Fruit fly (Drosophila melanogaster): ENCODE results near the gene CAH5.

The CAH5 gene

dm6 chr3R:31231134-31231533 lies 31.3 kb upstream of the CAH5 start:
- TF ChIP-seq CG8478 (optimal IDR thresholded peaks at IDR 0.05): no peak
- peak in 1 of 2 experiments; percentile 9 for TF ChIP-seq CTCF (optimal IDR thresholded peaks at IDR 0.05)

- no peak for TF ChIP-seq CG8478 (optimal IDR thresholded peaks at IDR 0.05)
These were observed 30.2 kb upstream of the CAH5 start, which contains the start of gene CG15563 for dm6 chr3R:31232236-31232635. CG15563 (minus strand) TSS chr3R:31232336.

- TF ChIP-seq CTCF (optimal IDR thresholded peaks at IDR 0.05) (no peak), CG8478 (optimal IDR thresholded peaks at IDR 0.05) (no peak)
These were observed 27.1 kb upstream of the CAH5 start, which contains the start of gene CG15564 for dm6 chr3R:31235262-31235661. CG15564 (minus strand) TSS chr3R:31235362.

dm6 chr3R:31240023-31240422 lies 22.4 kb upstream of the CAH5 start:
- no peak for TF ChIP-seq CG8478 (optimal IDR thresholded peaks at IDR 0.05)
- no peak for TF ChIP-seq CTCF (optimal IDR thresholded peaks at IDR 0.05)

- TF ChIP-seq CG8478 (optimal IDR thresholded peaks at IDR 0.05) (no peak), CTCF (optimal IDR thresholded peaks at IDR 0.05) (no peak)
These were observed 21.3 kb upstream of the CAH5 start for dm6 chr3R:31241109-31241508.

- TF ChIP-seq CG8478 (optimal IDR thresholded peaks at IDR 0.05) (no peak), CTCF (optimal IDR thresholded peaks at IDR 0.05) (no peak)
These were observed 19.2 kb upstream of the CAH5 start for dm6 chr3R:31243079-31243668.

dm6 chr3R:31245785-31246184 lies 16.6 kb upstream of the CAH5 start:
- TF ChIP-seq CTCF (optimal IDR thresholded peaks at IDR 0.05): no peak
- TF ChIP-seq CG8478 (optimal IDR thresholded peaks at IDR 0.05): no peak

dm6 chr3R:31247281-31247995 lies 15.0 kb upstream of the CAH5 start:
- TF ChIP-seq CTCF (optimal IDR thresholded peaks at IDR 0.05) (no peak), CG8478 (optimal IDR thresholded peaks at IDR 0.05) (no peak)

dm6 chr3R:31248245-31248644 lies 14.2 kb upstream of the CAH5 start:
- TF ChIP-seq CTCF (optimal IDR thresholded peaks at IDR 0.05) (no peak), CG8478 (optimal IDR thresholded peaks at IDR 0.05) (no peak)

dm6 chr3R:31250426-31251034 lies 11.9 kb upstream of the CAH5 start:
- TF ChIP-seq CG8478 (optimal IDR thresholded peaks at IDR 0.05) (no peak), CTCF (optimal IDR thresholded peaks at IDR 0.05) (no peak)

- TF ChIP-seq CTCF (optimal IDR thresholded peaks at IDR 0.05): no peak
- no peak for TF ChIP-seq CG8478 (optimal IDR thresholded peaks at IDR 0.05)
These were observed 11.1 kb upstream of the CAH5 start for dm6 chr3R:31251130-31251770.

dm6 chr3R:31252093-31252962 lies 10.1 kb upstream of the CAH5 start, which contains the start of the genes qless and mRpL32:
qless (minus strand) TSS chr3R:31252608.
mRpL32 (plus strand) TSS chr3R:31252872.
- peak in 1 of 2 experiments; percentile 0 for TF ChIP-seq CTCF (optimal IDR thresholded peaks at IDR 0.05)
- no peak for TF ChIP-seq CG8478 (optimal IDR thresholded peaks at IDR 0.05)

- TF ChIP-seq CTCF (optimal IDR thresholded peaks at IDR 0.05) (no peak), CG8478 (optimal IDR thresholded peaks at IDR 0.05) (no peak)
These were observed 7.6 kb upstream of the CAH5 start, which contains the start of the genes CG1750 and spn-F for dm6 chr3R:31254808-31255207. CG1750 (minus strand) TSS chr3R:31254900. spn-F (plus strand) TSS chr3R:31255127.

dm6 chr3R:31257299-31257698 lies 5.1 kb upstream of the CAH5 start, which contains the start of gene CAH6:
CAH6 (plus strand) TSS chr3R:31257599.
- TF ChIP-seq CG8478 (optimal IDR thresholded peaks at IDR 0.05) (no peak), CTCF (optimal IDR thresholded peaks at IDR 0.05) (no peak)

Measured in S2 (cell line).